Worm (Caenorhabditis elegans) whole organism, L4 larva: ENCODE measurements around the gene eif-3.D.
A peak's percentile ranks its signal among the peaks of the same experiment; 100 is the strongest.

Source experiments
- R02D3.7 ChIP-seq: fragments of 150-350 bp; sonication (generic microtip); optimal IDR thresholded peaks from 3 replicates; lab custom pipeline; 2014; ENCODE audit warnings: missing biosample characterization, missing genetic modification characterization
- T20F7.1 ChIP-seq: fragments of 200-800 bp; sonication (Bioruptor generic); optimal IDR thresholded peaks from 2 replicates; lab custom pipeline; 2018; ENCODE audit warnings: mild to moderate bottlenecking, missing genetic modification characterization, missing compliant biosample characterization
- Y5F2A.4 ChIP-seq: fragments of 200-800 bp; sonication (Bioruptor generic); optimal IDR thresholded peaks from 2 replicates; lab custom pipeline; 2018; ENCODE audit warnings: mild to moderate bottlenecking, missing genetic modification characterization, missing compliant biosample characterization
- Y75B8A.6 ChIP-seq: fragments of 200-800 bp; sonication (Bioruptor generic); IDR thresholded peaks from 2 replicates; pipeline ENCODE4 v1.3.6; 2022; ENCODE audit warnings: missing genetic modification reagents, missing genetic modification characterization, missing compliant biosample characterization
- aha-1 ChIP-seq: fragments of 150-350 bp; peaks from one replicate; lab custom pipeline; 2014; ENCODE audit warnings: missing biosample characterization, missing genetic modification characterization
- ces-1 ChIP-seq: fragments of 150-350 bp; sonication (generic microtip); optimal IDR thresholded peaks from 4 replicates; lab custom pipeline; 2014; ENCODE audit warnings: missing biosample characterization, missing genetic modification reagents, missing genetic modification characterization
- cey-2 ChIP-seq: sonication (generic microtip); optimal IDR thresholded peaks from 3 replicates; lab custom pipeline; 2017; ENCODE audit warnings: missing genetic modification characterization, mild to moderate bottlenecking, missing compliant biosample characterization, antibody characterized with exemption, borderline replicate concordance; ENCODE audit not compliant: insufficient read depth
- daf-16 ChIP-seq, 3 experiments: sonication (generic microtip); optimal IDR thresholded peaks; 2 replicates each; lab custom pipeline; 2016 to 2017; ENCODE audit warnings: missing genetic modification characterization in 3 of 3, missing genetic modification reagents in 3 of 3, mild to moderate bottlenecking in 2 of 3, missing compliant biosample characterization in 2 of 3, missing biosample characterization in 1 of 3, moderate library complexity in 1 of 3
- daf-19 ChIP-seq: fragments of 200-800 bp; sonication (Bioruptor generic); conservative IDR thresholded peaks from 2 replicates; pipeline ENCODE4 v1.3.6; 2022; ENCODE audit warnings: missing genetic modification characterization, missing compliant biosample characterization
- daf-8 ChIP-seq: fragments of 200-800 bp; sonication (Bioruptor generic); IDR thresholded peaks from 2 replicates; pipeline ENCODE4 v1.3.6; 2022; ENCODE audit warnings: missing genetic modification characterization, missing compliant biosample characterization
- dve-1 ChIP-seq: sonication (generic microtip); optimal IDR thresholded peaks from 2 replicates; lab custom pipeline; 2017; ENCODE audit warnings: antibody characterized with exemption, mild to moderate bottlenecking, missing genetic modification characterization, missing compliant biosample characterization; ENCODE audit not compliant: insufficient read depth
- gei-8 ChIP-seq: fragments of 200-800 bp; sonication (Bioruptor generic); optimal IDR thresholded peaks from 2 replicates; lab custom pipeline; 2018; ENCODE audit warnings: mild to moderate bottlenecking, missing genetic modification characterization, missing compliant biosample characterization
- hlh-11 ChIP-seq: fragments of 200-800 bp; sonication (Bioruptor generic); optimal IDR thresholded peaks from 2 replicates; lab custom pipeline; 2018; ENCODE audit warnings: mild to moderate bottlenecking, missing genetic modification characterization, missing compliant biosample characterization
- lim-7 ChIP-seq: fragments of 200-800 bp; sonication (Bioruptor generic); IDR thresholded peaks from 2 replicates; pipeline ENCODE4 v1.3.6; 2022; ENCODE audit warnings: missing genetic modification characterization, missing compliant biosample characterization
- lir-3 ChIP-seq: sonication (generic microtip); optimal IDR thresholded peaks from 2 replicates; lab custom pipeline; 2016; ENCODE audit warnings: mild to moderate bottlenecking, missing genetic modification characterization, missing compliant biosample characterization
- lsy-2 ChIP-seq, 2 experiments: fragments of 150-350 bp in 1 of 2; sonication (generic microtip) in 1 of 2; optimal IDR thresholded peaks; 2 replicates each; lab custom pipeline; 2014 to 2017; ENCODE audit warnings: missing biosample characterization in 2 of 2, missing genetic modification characterization in 2 of 2
- madf-5 ChIP-seq, 2 experiments: fragments of 200-800 bp; sonication (Bioruptor generic); IDR thresholded peaks; 2 replicates each; pipeline ENCODE4 v1.3.6; 2022; ENCODE audit warnings: missing compliant biosample characterization in 2 of 2, missing genetic modification characterization in 2 of 2
- madf-9 ChIP-seq: fragments of 200-800 bp; sonication (Bioruptor generic); conservative IDR thresholded peaks from 2 replicates; pipeline ENCODE4 v1.3.6; 2022; ENCODE audit warnings: missing genetic modification reagents, missing genetic modification characterization, missing compliant biosample characterization
- mdl-1 ChIP-seq, 2 experiments: fragments of 150-350 bp in 1 of 2; sonication (generic microtip) in 1 of 2; optimal IDR thresholded peaks; 2 replicates each; lab custom pipeline; 2014 to 2017; ENCODE audit warnings: missing biosample characterization in 2 of 2, missing genetic modification characterization in 2 of 2
- mdt-29 ChIP-seq: fragments of 200-800 bp; sonication (Bioruptor generic); IDR thresholded peaks from 2 replicates; pipeline ENCODE4 v1.3.6; 2022; ENCODE audit warnings: missing genetic modification reagents, missing genetic modification characterization, missing compliant biosample characterization
- mxl-2 ChIP-seq: fragments of 200-800 bp; sonication (Bioruptor generic); conservative IDR thresholded peaks from 2 replicates; pipeline ENCODE4 v1.3.6; 2022; ENCODE audit warnings: missing genetic modification reagents, missing genetic modification characterization, missing compliant biosample characterization
- mxl-3 ChIP-seq: fragments of 200-800 bp; sonication (Bioruptor generic); optimal IDR thresholded peaks from 2 replicates; lab custom pipeline; 2018; ENCODE audit warnings: mild to moderate bottlenecking, missing genetic modification characterization, missing compliant biosample characterization
- nhr-11 ChIP-seq: fragments of 150-350 bp; optimal IDR thresholded peaks from 2 replicates; lab custom pipeline; 2014; ENCODE audit warnings: missing biosample characterization, missing genetic modification characterization
- nhr-111 ChIP-seq: fragments of 200-800 bp; sonication (Bioruptor generic); optimal IDR thresholded peaks from 2 replicates; lab custom pipeline; 2018; ENCODE audit warnings: mild to moderate bottlenecking, missing genetic modification characterization, missing compliant biosample characterization
- nhr-237 ChIP-seq: sonication (generic microtip); optimal IDR thresholded peaks from 2 replicates; lab custom pipeline; 2017; ENCODE audit warnings: missing biosample characterization, missing genetic modification characterization
- nhr-41 ChIP-seq: fragments of 200-800 bp; sonication (Bioruptor generic); IDR thresholded peaks from 2 replicates; pipeline ENCODE4 v1.3.6; 2022; ENCODE audit warnings: missing genetic modification reagents, missing genetic modification characterization, missing compliant biosample characterization
- nhr-42 ChIP-seq: fragments of 200-800 bp; sonication (Bioruptor generic); IDR thresholded peaks from 2 replicates; pipeline ENCODE4 v1.3.6; 2022; ENCODE audit warnings: missing genetic modification characterization, missing compliant biosample characterization
- nhr-76 ChIP-seq: fragments of 150-350 bp; optimal IDR thresholded peaks from 2 replicates; lab custom pipeline; 2014; ENCODE audit warnings: missing biosample characterization, missing genetic modification characterization
- php-3 ChIP-seq: fragments of 200-800 bp; sonication (Bioruptor generic); IDR thresholded peaks from 2 replicates; pipeline ENCODE4 v1.3.6; 2022; ENCODE audit warnings: missing genetic modification reagents, missing genetic modification characterization, missing compliant biosample characterization
- saeg-2 ChIP-seq: fragments of 200-800 bp; sonication (Bioruptor generic); IDR thresholded peaks from 2 replicates; pipeline ENCODE4 v1.3.6; 2022; ENCODE audit warnings: missing genetic modification reagents, missing genetic modification characterization, missing compliant biosample characterization
- set-16 ChIP-seq: fragments of 200-800 bp; sonication (Bioruptor generic); IDR thresholded peaks from 2 replicates; pipeline ENCODE4 v1.3.6; 2022; ENCODE audit warnings: missing genetic modification reagents, missing genetic modification characterization, missing compliant biosample characterization
- skn-1 ChIP-seq: fragments of 150-350 bp; optimal IDR thresholded peaks from 2 replicates; lab custom pipeline; 2014; ENCODE audit warnings: missing biosample characterization, missing genetic modification characterization
- snpc-1.2 ChIP-seq: fragments of 200-800 bp; sonication (Bioruptor generic); IDR thresholded peaks from 2 replicates; pipeline ENCODE4 v1.3.6; 2022; ENCODE audit warnings: missing genetic modification reagents, missing genetic modification characterization, missing compliant biosample characterization
- tag-97 ChIP-seq: fragments of 200-800 bp; sonication (Bioruptor generic); IDR thresholded peaks from 2 replicates; pipeline ENCODE4 v1.3.6; 2022; ENCODE audit warnings: missing genetic modification characterization, missing compliant biosample characterization
- tra-1 ChIP-seq: fragments of 200-800 bp; sonication (Bioruptor generic); IDR thresholded peaks from 2 replicates; pipeline ENCODE4 v1.3.6; 2022; ENCODE audit warnings: missing genetic modification reagents, missing genetic modification characterization, missing compliant biosample characterization
- unc-62 ChIP-seq, 3 experiments: fragments of 150-350 bp in 1 of 3; sonication (generic microtip); optimal IDR thresholded peaks in 2 of 3; peaks in 1 of 3; 1 replicate in 1 of 3; 2 replicates in 2 of 3; lab custom pipeline; 2014 to 2017; ENCODE audit warnings: missing biosample characterization in 3 of 3, missing genetic modification characterization in 3 of 3, missing genetic modification reagents in 3 of 3, missing genotype in 1 of 3
- vab-7 ChIP-seq: fragments of 200-800 bp; sonication (Bioruptor generic); IDR thresholded peaks from 2 replicates; pipeline ENCODE4 v1.3.6; 2022; ENCODE audit warnings: missing genetic modification reagents, missing genetic modification characterization, missing compliant biosample characterization
- zfp-3 ChIP-seq: fragments of 200-800 bp; sonication (Bioruptor generic); conservative IDR thresholded peaks from 2 replicates; pipeline ENCODE4 v1.3.6; 2022; ENCODE audit warnings: missing genetic modification reagents, missing genetic modification characterization, missing compliant biosample characterization
- zip-2 ChIP-seq: fragments of 150-350 bp; optimal IDR thresholded peaks from 2 replicates; lab custom pipeline; 2014; ENCODE audit warnings: missing biosample characterization, missing genetic modification characterization
- ztf-11 ChIP-seq: fragments of 150-350 bp; optimal IDR thresholded peaks from 2 replicates; lab custom pipeline; 2014; ENCODE audit warnings: missing biosample characterization, missing genetic modification characterization

Gene eif-3.D

DNA sequence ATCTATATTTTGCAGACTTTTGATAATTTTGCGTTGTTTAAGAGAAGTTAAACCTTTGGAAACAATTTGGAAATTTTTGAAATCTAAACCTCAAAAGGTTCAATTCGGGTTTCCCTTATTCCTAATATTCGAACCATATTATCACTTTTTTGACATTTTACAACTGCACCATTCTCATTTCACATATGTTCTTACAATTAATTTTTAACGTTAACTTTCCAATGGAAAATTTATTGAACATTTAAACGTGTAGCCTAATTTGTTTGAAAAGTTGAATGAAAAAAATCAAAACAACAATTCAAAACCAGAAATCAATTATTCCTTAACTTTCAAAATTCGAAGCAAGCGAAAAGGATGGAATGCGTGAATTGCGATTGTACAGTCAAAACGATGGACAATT, 47.4 kb downstream of the eif-3.D start, which contains the start of gene ZK637.12:
Gene ZK637.12, plus strand, starts transcription at position 301 of the 400 bp plus-strand sequence.
- no peak for TF ChIP-seq ces-1
- TF ChIP-seq nhr-42 (GFP tag; lab: Robert Waterston, UW) = no peak
- no peak for TF ChIP-seq nhr-111 (GFP tag; lab: Kevin White, UChicago)

- TF ChIP-seq ztf-11 (tag; lab: Kevin White, UChicago) = no peak
- TF ChIP-seq aha-1 (tag; lab: Kevin White, UChicago) = peak; percentile 29
- TF ChIP-seq, all 104 proteins: peak for 1
These were observed 48.1 kb downstream of the eif-3.D start, which contains the start of gene glb-1 for ce11 chrIII:8923240-8923734. glb-1 (minus strand) TSS chrIII:8923290.

DNA sequence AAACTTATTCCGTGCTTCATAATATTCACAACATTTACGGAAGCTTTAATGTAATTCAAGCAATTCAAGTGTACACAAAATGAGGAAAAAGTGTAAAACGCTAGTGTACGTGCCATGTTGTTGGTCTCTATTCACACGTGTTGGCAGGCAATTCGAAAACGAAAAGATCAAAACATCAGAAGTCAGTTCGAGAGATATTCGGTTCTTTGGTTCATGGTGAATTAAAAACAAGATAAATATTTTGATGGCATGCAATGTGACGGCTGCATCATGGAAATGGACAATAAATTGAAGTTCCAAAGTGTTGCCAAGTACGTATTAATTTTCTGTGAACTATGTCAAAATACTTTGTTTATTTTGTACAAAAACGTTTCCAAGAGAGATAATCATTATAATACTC, 49.3 kb downstream of the eif-3.D start:
- TF ChIP-seq nhr-11 (tag; lab: Kevin White, UChicago) (peak; percentile 1), nhr-41 (GFP tag; lab: Robert Waterston, UW) (no peak), zip-2 (tag; lab: Kevin White, UChicago) (no peak), mdl-1 (tag; optimal IDR thresholded peaks at IDR 0.05; lab: Kevin White, UChicago) (peak in 1 of 2 experiments; percentile 71), madf-5 (GFP tag; IDR thresholded peaks at IDR 0.05; lab: Robert Waterston, UW) (no peak), lir-3 (no peak), hlh-11 (tag; lab: Kevin White, UChicago) (no peak), skn-1 (tag; lab: Kevin White, UChicago) (no peak), snpc-1.2 (GFP tag; lab: Robert Waterston, UW) (no peak), tra-1 (no peak), daf-8 (GFP tag; lab: Robert Waterston, UW) (no peak), nhr-76 (tag; lab: Kevin White, UChicago) (no peak), mdt-29 (no peak), T20F7.1 (GFP tag; lab: Kevin White, UChicago) (no peak), lim-7 (GFP tag; lab: Robert Waterston, UW) (no peak), aha-1 (tag; lab: Kevin White, UChicago) (peak; percentile 79), daf-16 (GFP tag; optimal IDR thresholded peaks at IDR 0.05; lab: Kevin White, UChicago) (peak in 1 of 2 experiments; percentile 84), daf-16 (tag; optimal IDR thresholded peaks at IDR 0.05; lab: Kevin White, UChicago) (no peak), gei-8 (GFP tag; lab: Kevin White, UChicago) (no peak), dve-1 (no peak), lsy-2 (tag; optimal IDR thresholded peaks at IDR 0.05; lab: Kevin White, UChicago) (peak in 1 of 2 experiments; percentile 13), unc-62 (GFP tag; optimal IDR thresholded peaks at IDR 0.05 in 1 of 2; lab: Kevin White, UChicago) (peak in 1 of 2 experiments; percentile 64), unc-62 (tag; optimal IDR thresholded peaks at IDR 0.05; lab: Kevin White, UChicago) (no peak), php-3 (GFP tag; lab: Robert Waterston, UW) (no peak), R02D3.7 (no peak), cey-2 (tag; lab: Kevin White, UChicago) (no peak), tag-97 (GFP tag; lab: Robert Waterston, UW) (no peak), Y5F2A.4 (GFP tag; lab: Kevin White, UChicago) (no peak), nhr-237 (tag; lab: Kevin White, UChicago) (no peak), daf-19 (GFP tag; lab: Robert Waterston, UW) (no peak), mxl-2 (GFP tag; lab: Robert Waterston, UW) (no peak), Y75B8A.6 (GFP tag; lab: Robert Waterston, UW) (no peak), madf-9 (GFP tag; lab: Robert Waterston, UW) (no peak), nhr-42 (GFP tag; lab: Robert Waterston, UW) (no peak), vab-7 (GFP tag; lab: Robert Waterston, UW) (no peak), zfp-3 (GFP tag; lab: Robert Waterston, UW) (0 out of 2 replicates have a peak, but pooled peaks have one; percentile 25), mxl-3 (GFP tag; lab: Kevin White, UChicago) (peak; percentile 37), saeg-2 (GFP tag; lab: Robert Waterston, UW) (no peak), set-16 (GFP tag; lab: Robert Waterston, UW) (no peak)
